Fruit fly (Drosophila melanogaster): Measurements from ENCODE around the gene CG7568.

Gene CG7568

DNA sequence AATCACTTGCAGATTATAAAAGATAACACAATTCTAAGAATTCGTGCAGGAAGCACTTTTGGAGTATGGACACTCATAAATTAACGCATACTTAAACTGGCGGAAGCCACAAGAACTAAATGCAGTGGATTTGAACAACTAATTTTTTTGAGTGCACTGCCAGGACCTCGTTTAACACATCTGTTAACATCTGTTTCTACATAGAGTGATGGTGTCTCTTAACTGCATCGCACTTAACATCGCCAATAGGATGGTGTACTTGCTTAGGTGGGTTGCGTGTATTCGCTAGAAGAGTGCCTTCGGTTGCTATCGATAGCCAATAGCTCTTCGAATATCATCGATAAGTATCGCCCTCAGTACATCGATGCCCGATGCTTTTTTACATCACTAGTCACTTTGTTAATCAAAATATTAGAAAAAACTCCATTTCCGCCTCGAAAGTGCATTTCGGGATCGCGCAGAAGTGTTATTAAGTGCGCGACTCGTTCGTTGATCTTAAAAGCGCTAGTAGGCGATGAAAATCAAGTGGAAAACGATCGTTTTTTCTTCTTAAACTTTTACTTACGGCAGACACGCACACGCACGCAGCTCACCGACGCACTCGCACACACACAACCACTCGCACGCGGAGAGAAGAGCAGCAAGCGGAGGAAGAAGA, 9.1 kb downstream of the CG7568 start, which contains the start of gene alph:
Gene alph, plus strand, starts transcription at position 351 of the 658 bp plus-strand sequence.
- TF ChIP-seq Hr4 (GFP tag; optimal IDR thresholded peaks at IDR 0.05) (peak; percentile 54), OdsH (GFP tag; optimal IDR thresholded peaks at IDR 0.05) (peak; percentile 63), CG10669 (GFP tag; optimal IDR thresholded peaks at IDR 0.05) (peak; percentile 49), Lpt (GFP tag; optimal IDR thresholded peaks at IDR 0.05) (peak; percentile 1), topi (GFP tag; optimal IDR thresholded peaks at IDR 0.05) (peak; percentile 50), Hr39 (GFP tag; optimal IDR thresholded peaks at IDR 0.05) (peak; percentile 45), svp (GFP tag) (peak; percentile 82), lz (GFP tag; optimal IDR thresholded peaks at IDR 0.05) (peak; percentile 51), achi (GFP tag; optimal IDR thresholded peaks at IDR 0.05) (peak; percentile 42), Sox102F (GFP tag; optimal IDR thresholded peaks at IDR 0.05) (peak; percentile 40), Eip78C (GFP tag) (peak; percentile 89), CG3919 (GFP tag; optimal IDR thresholded peaks at IDR 0.05) (peak; percentile 45), Ets96B (tag; optimal IDR thresholded peaks at IDR 0.05) (peak; percentile 50), eg (GFP tag; IDR thresholded peaks at IDR 0.05) (peak; percentile 29; the same call in 2 of the 3 replicates), CG34406 (GFP tag; optimal IDR thresholded peaks at IDR 0.05) (peak; percentile 25), esn (GFP tag; optimal IDR thresholded peaks at IDR 0.05) (peak; percentile 54), Blimp-1 (GFP tag; optimal IDR thresholded peaks at IDR 0.05) (no peak), CG31627 (GFP tag; optimal IDR thresholded peaks at IDR 0.05) (peak; percentile 25), acj6 (GFP tag; optimal IDR thresholded peaks at IDR 0.05) (peak; percentile 54), fd85E (GFP tag; optimal IDR thresholded peaks at IDR 0.05) (no peak), CG6276 (GFP tag; optimal IDR thresholded peaks at IDR 0.05) (no peak), CG7368 (GFP tag; optimal IDR thresholded peaks at IDR 0.05) (peak; percentile 29), Eip75B (GFP tag; optimal IDR thresholded peaks at IDR 0.05) (peak; percentile 26), CG6163 (GFP tag; IDR thresholded peaks at IDR 0.05) (0 out of 3 replicates have a peak, but pooled peaks have one; percentile 30), spab (GFP tag; optimal IDR thresholded peaks at IDR 0.05) (no peak), CG15336 (GFP tag; IDR thresholded peaks at IDR 0.05) (no peak), pdm3 (GFP tag; optimal IDR thresholded peaks at IDR 0.05) (peak; percentile 66), CG6808 (GFP tag; optimal IDR thresholded peaks at IDR 0.05) (no peak), vri (GFP tag; optimal IDR thresholded peaks at IDR 0.05) (peak; percentile 14), Smox (GFP tag; optimal IDR thresholded peaks at IDR 0.05) (peak; percentile 45), Eip93F (GFP tag; optimal IDR thresholded peaks at IDR 0.05) (no peak), ss (GFP tag; optimal IDR thresholded peaks at IDR 0.05) (peak in 1 of 2 experiments; percentile 13), CG11762 (GFP tag; optimal IDR thresholded peaks at IDR 0.05; ENCODE audit: insufficient read depth) (no peak), Ets21C (GFP tag; optimal IDR thresholded peaks at IDR 0.05) (no peak), CG10631 (GFP tag; optimal IDR thresholded peaks at IDR 0.05) (peak; percentile 45), dac (GFP tag; optimal IDR thresholded peaks at IDR 0.05) (peak; percentile 11), Sox15 (GFP tag; optimal IDR thresholded peaks at IDR 0.05) (no peak), CG32006 (GFP tag; optimal IDR thresholded peaks at IDR 0.05) (peak; percentile 25), cyc (GFP tag; optimal IDR thresholded peaks at IDR 0.05) (peak; percentile 13), Met (GFP tag; optimal IDR thresholded peaks at IDR 0.05) (peak; percentile 46), dsx (GFP tag; optimal IDR thresholded peaks at IDR 0.05; ENCODE audit: poor library complexity, severe bottlenecking) (peak; percentile 8), CG6854 (GFP tag; optimal IDR thresholded peaks at IDR 0.05) (no peak), Sox14 (GFP tag; optimal IDR thresholded peaks at IDR 0.05) (peak; percentile 77), CG8119 (GFP tag; IDR thresholded peaks at IDR 0.05) (peak; percentile 38; the same call in 2 of the 3 replicates), net (GFP tag; optimal IDR thresholded peaks at IDR 0.05) (peak; percentile 39)

Measured in whole organism, prepupa.